Worm (Caenorhabditis elegans) whole organism, early embryonic: ENCODE measurements around the gene Y57G11B.2.

Source experiments
- ceh-13 ChIP-seq: fragments of 200-800 bp; sonication (Bioruptor generic); optimal IDR thresholded peaks from 2 replicates; lab custom pipeline; 2018; ENCODE audit warnings: mild to moderate bottlenecking, missing genetic modification characterization, missing compliant biosample characterization
- ceh-36 ChIP-seq: sonication (generic microtip); optimal IDR thresholded peaks from 2 replicates; lab custom pipeline; 2016; ENCODE audit warnings: missing genetic modification characterization, inconsistent platforms, missing compliant biosample characterization
- flt-1 ChIP-seq: fragments of 200-800 bp; sonication (Bioruptor generic); IDR thresholded peaks from 2 replicates; pipeline ENCODE4 v1.3.6; 2022; ENCODE audit warnings: missing genetic modification characterization, missing compliant biosample characterization

ce11 chrIV:14608605-14609004 lies 43.4 kb downstream of the Y57G11B.2 start:
- TF ChIP-seq ceh-36 (tag; lab: Kevin White, UChicago) (no peak), flt-1 (GFP tag; lab: Robert Waterston, UW) (no peak), ceh-13 (GFP tag; lab: Kevin White, UChicago) (no peak)
